Fruit fly (Drosophila melanogaster) Kc167 (cell line): Measurements from ENCODE around the gene Fer3HCH.

Experiments
- Myc ChIP-seq: fragments of >200 bp; optimal IDR thresholded peaks from 2 replicates; lab custom pipeline; 2017; ENCODE audit warnings: missing external identifiers
- Sin3A ChIP-seq: fragments of >200 bp; optimal IDR thresholded peaks from 2 replicates; lab custom pipeline; 2018; ENCODE audit warnings: missing external identifiers
- h ChIP-seq: fragments of >200 bp; optimal IDR thresholded peaks from 3 replicates; lab custom pipeline; 2018; ENCODE audit warnings: missing external identifiers
- insv ChIP-seq: fragments of >200 bp; optimal IDR thresholded peaks from 3 replicates; lab custom pipeline; 2018; ENCODE audit warnings: missing external identifiers
- psq ChIP-seq: fragments of >200 bp; optimal IDR thresholded peaks from 2 replicates; lab custom pipeline; 2017; ENCODE audit warnings: missing external identifiers
- ttk ChIP-seq: sonication (Bioruptor generic); optimal IDR thresholded peaks from 2 replicates; lab custom pipeline; 2017; ENCODE audit warnings: missing external identifiers

Gene Fer3HCH

DNA sequence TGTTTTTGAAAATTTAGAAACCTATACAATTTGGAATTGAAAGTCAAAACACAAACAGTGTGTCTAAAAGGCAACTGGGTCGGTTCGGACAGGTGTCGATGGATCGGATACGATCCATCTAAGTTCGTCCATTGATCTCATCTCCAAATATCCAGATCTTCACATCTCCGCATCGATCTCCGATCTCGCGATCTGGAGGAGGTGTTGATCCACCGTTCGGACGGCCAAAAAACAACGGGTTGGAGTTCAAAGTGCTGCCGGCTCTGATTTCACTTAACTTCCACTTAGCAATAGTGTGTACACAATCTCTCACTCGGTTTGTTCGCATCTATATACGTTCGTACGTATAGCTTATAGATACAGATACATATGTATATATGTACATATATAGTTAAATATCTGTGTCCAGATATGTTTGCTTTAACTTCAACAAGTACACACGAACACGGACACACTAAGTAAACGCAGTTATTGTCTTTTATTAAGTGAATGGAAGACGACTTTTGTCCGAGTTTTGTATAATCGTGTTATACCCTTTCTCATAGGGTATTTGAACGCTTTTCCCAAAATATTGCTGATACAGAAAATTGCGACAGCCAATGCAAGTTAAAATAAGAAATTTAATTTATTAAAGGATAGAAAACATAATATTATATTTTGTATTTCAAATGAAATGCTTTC lies at the start of gene Fer3HCH:
TSS of gene Fer3HCH (minus strand) at position 51 of the 681 bp plus-strand sequence.
- TF ChIP-seq psq (lab: Kevin White, UChicago) (no peak), Sin3A (lab: Kevin White, UChicago) (no peak), Myc (lab: Kevin White, UChicago) (no peak), h (lab: Kevin White, UChicago) (no peak), ttk (lab: Kevin White, UChicago) (no peak), insv (lab: Kevin White, UChicago) (no peak)

DNA sequence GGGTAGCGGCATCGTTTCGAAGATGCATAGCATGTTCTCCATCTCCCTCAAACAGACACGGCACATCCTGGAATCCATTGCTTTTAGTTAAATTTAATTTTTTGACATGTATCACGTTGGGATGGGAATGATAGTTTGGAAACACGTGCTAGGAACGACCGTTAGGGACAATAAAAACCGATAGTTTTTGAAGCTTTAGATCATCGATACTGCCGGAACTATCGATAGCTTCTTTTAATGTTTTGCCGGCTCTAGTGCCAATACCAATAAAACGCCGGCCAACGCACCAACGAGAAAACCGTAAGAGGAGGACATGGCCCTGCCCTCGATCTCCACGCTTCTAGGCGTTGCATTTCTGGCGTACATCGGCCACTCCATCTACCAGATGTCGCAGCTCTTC lies 46.8 kb upstream of the Fer3HCH start, which contains the start of the genes CG4318 and CG4332:
TSS of gene CG4318 (minus strand) at position 142 of the 400 bp plus-strand sequence.
TSS of gene CG4332 (plus strand) at position 256 of the 400 bp plus-strand sequence.
- TF ChIP-seq h (lab: Kevin White, UChicago), result no peak
- no peak for TF ChIP-seq insv (lab: Kevin White, UChicago)
- no peak for TF ChIP-seq Sin3A (lab: Kevin White, UChicago)
- TF ChIP-seq psq (lab: Kevin White, UChicago), result no peak
- TF ChIP-seq Myc (lab: Kevin White, UChicago), result no peak
- TF ChIP-seq ttk (lab: Kevin White, UChicago), result no peak

DNA sequence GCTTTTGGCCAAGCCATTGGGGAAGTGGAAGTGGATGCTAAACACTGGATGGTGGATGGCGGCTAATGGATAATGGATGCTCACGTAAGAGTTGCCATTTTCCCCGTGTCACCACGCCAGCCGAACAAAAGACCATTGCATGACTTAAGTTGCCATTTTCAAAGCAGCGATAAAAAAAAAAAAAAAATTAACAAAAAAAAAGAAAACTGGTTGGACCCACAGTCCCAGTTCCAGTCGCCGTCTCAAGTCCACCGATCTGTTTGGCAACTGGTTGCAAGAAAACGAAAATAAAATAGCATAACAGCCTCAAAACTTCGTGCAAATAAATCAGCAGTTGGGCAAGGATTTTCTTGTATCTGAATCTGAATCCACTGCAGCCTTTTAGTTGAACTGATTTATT lies 41.1 kb upstream of the Fer3HCH start:
- TF ChIP-seq insv (lab: Kevin White, UChicago) (no peak), psq (lab: Kevin White, UChicago) (no peak), h (lab: Kevin White, UChicago) (no peak), ttk (lab: Kevin White, UChicago) (no peak), Sin3A (lab: Kevin White, UChicago) (no peak), Myc (lab: Kevin White, UChicago) (no peak)

DNA sequence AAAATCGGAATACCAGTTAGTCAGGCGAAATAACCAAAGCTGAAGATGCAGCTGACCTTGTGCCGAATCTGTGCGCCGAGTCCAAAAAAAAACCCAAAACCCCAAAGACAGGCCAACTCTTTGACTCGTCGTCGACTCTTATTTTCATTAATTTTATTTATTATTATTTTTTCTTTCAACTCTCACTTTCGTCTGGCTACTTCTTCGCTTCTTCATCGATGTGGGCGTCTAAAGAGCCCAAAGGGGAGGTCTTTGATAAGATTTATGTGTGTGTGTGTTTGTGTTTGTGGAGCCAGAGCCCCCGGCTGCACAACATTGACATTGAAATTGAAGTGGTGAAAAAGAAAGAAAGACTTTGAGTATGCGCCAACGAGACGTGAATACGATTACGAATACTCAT lies 37.9 kb upstream of the Fer3HCH start:
- TF ChIP-seq Myc (lab: Kevin White, UChicago) (no peak), h (lab: Kevin White, UChicago) (no peak), insv (lab: Kevin White, UChicago) (no peak), Sin3A (lab: Kevin White, UChicago) (no peak), ttk (lab: Kevin White, UChicago) (no peak), psq (lab: Kevin White, UChicago) (no peak)

DNA sequence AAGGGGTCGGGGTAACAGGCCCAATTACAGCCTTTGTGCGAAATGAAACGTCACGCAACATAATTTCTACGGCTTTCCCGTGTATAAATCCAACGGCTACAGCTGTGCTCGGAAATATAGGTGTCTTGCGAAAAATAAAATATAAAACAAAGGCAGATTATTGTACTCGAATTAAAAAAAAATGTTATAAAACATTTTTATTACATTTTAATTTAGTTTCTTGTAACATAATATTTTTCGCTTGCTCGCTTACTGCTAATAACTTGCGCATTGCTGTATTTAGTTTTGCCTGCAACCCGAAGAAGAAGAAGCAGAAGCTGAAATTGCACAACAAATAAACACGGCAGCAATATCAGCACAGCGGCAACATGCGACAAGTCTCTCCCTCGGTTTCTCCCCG lies 35.1 kb upstream of the Fer3HCH start:
- TF ChIP-seq psq (lab: Kevin White, UChicago) (no peak), Myc (lab: Kevin White, UChicago) (no peak), Sin3A (lab: Kevin White, UChicago) (no peak), h (lab: Kevin White, UChicago) (no peak), insv (lab: Kevin White, UChicago) (no peak), ttk (lab: Kevin White, UChicago) (no peak)

DNA sequence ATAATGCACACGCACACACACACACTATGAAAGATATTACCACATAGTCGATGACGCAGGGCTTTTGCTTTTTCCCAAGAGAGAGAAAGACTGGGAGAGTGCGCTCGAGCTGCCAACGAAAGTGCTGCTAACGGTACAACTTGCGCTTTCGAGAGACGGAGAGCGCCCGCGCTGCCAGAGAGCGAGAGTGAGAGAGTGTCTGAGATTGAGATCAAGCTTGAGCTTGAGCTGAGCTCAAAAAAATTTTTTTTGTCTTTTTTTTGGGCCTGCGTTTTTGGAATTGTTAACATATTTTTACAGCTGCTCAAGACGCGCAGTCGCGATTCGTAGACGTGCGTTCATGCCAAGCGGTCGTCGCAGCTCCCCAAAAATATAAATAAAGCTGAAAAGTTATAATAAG lies 30.9 kb upstream of the Fer3HCH start, which contains the start of gene CG32645:
TSS of gene CG32645 (plus strand) at position 313 of the 400 bp plus-strand sequence.
- TF ChIP-seq ttk (lab: Kevin White, UChicago) (no peak), insv (lab: Kevin White, UChicago) (no peak), psq (lab: Kevin White, UChicago) (no peak), Sin3A (lab: Kevin White, UChicago) (no peak), h (lab: Kevin White, UChicago) (no peak), Myc (lab: Kevin White, UChicago) (no peak)

DNA sequence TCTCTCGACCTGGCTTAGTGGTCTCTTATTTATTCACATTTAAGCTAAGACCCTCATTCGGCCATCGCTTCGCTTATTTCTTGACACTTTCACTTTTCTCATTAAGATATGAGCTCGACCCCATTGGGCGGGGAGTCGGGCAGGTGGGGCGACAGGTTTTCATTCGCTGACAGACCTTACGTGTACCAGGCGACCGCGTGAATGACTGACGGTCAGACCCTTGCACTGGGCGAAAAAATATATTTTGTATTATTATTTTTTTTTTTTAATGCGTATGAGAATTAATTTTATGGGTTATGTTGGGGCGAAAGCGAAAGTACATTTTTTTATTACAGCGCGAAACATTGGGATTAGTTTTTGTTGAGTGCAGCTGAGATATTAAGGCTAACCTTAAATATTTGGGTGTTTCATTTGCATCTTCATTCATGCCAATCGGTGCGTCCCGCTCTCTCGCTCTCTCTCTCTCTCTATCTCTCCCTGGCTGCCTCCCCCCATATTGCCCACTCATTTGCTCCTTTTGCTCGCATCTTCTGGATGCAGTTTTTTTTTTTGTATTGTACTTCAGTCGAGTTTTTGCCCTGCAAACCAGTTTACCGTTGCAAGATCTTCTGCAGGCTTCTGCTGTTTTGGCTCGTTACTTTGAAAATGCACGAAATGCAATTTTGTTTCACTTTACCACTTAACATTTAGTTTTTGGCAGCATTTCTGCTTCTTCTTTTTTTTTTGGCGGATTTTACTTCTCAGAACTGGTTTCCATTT lies 29.1 kb upstream of the Fer3HCH start:
- TF ChIP-seq h (lab: Kevin White, UChicago) (no peak), Sin3A (lab: Kevin White, UChicago) (no peak)

DNA sequence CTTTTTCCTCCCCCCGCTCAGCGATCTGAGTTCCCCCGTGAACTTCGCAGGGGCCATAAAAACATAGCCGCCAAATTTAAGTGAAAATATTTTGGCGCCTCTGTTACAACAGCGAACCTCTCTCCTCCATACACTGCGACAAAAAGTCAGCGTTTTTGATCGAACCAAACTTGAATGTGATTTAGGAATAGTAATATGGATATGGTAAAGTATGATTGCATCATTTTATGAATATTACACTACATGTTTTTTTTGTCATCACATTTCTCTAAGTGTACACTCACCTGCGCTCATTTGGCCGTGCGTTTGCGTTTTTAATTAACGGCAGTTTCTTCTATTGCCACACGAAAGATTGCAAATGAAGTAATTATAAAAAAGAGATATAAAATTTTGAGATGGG lies 27.7 kb upstream of the Fer3HCH start:
- TF ChIP-seq Myc (lab: Kevin White, UChicago) (no peak), psq (lab: Kevin White, UChicago) (no peak), h (lab: Kevin White, UChicago) (no peak), ttk (lab: Kevin White, UChicago) (no peak), insv (lab: Kevin White, UChicago) (no peak), Sin3A (lab: Kevin White, UChicago) (no peak)

DNA sequence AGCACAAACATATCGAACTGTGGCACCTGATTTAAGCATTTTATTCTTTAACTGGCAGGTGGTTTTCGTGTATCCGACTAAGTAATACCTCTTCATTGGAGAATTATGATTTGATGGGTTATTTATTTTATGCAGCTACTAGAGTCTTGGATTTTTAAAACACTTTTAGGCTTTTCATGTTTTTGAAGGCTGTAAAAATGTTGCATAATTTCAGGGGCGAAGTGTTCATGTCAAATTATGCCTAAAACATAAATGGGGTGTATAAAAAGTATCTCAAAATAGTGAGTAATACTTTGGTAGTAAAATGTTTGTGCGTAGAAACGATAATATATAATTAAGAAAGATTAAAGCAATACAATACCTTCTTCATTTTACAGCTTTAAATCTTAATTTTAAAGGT lies 26.8 kb upstream of the Fer3HCH start:
- TF ChIP-seq Myc (lab: Kevin White, UChicago), result no peak
- no peak for TF ChIP-seq ttk (lab: Kevin White, UChicago)
- TF ChIP-seq Sin3A (lab: Kevin White, UChicago), result no peak
- no peak for TF ChIP-seq psq (lab: Kevin White, UChicago)
- TF ChIP-seq insv (lab: Kevin White, UChicago), result no peak
- TF ChIP-seq h (lab: Kevin White, UChicago), result no peak

DNA sequence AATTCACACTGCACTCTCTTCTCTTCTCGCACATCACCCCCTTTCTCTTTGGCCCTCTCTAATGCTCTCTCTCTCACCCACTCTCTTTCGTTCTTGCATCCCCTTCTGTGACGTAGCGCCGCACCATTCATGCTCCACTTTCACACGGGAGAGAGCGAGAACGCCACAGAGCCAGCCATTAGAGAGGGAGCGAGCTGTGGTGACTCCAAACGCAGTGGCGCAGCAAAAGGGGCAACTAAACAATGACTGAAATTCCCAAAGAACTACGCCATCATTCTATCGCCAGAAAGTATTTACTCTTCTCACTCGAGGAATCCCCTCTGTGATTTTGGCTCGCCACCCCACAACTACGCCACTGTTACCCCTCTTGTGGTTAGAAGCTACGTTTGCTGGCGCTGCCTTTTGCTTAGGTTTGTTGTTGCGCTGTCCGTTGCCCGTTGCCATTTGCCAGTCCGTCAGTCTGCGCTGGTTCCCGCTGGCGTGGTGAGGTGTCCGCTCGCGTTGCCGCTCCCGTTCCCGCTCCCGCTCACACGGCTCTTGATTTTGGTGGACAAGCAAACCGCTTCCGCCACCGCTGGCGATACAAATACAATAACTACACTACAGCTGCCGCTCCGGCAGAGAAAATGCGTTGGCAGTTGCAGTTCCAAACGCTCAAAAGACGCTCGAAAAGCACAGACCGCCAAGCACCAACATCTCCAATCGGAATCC lies 23.2 kb upstream of the Fer3HCH start:
- no peak for TF ChIP-seq ttk (lab: Kevin White, UChicago)
- TF ChIP-seq psq (lab: Kevin White, UChicago), result no peak
- TF ChIP-seq Sin3A (lab: Kevin White, UChicago), result no peak
- TF ChIP-seq insv (lab: Kevin White, UChicago), result no peak
- no peak for TF ChIP-seq h (lab: Kevin White, UChicago)
- no peak for TF ChIP-seq Myc (lab: Kevin White, UChicago)
